Fruit fly (Drosophila melanogaster) whole organism, pupa: ENCODE measurements around the gene Ube4A.

Source experiments
- CG12605 ChIP-seq: fragments of 200-800 bp; sonication (Bioruptor generic); IDR thresholded peaks from 2 replicates; pipeline ENCODE4 v1.3.6; 2022; ENCODE audit warnings: missing biosample characterization, missing genetic modification characterization
- rn ChIP-seq: fragments of 200-800 bp; sonication (Bioruptor generic); IDR thresholded peaks from 2 replicates; pipeline ENCODE4 v1.3.6; 2022; ENCODE audit warnings: missing biosample characterization, missing genetic modification characterization

DNA sequence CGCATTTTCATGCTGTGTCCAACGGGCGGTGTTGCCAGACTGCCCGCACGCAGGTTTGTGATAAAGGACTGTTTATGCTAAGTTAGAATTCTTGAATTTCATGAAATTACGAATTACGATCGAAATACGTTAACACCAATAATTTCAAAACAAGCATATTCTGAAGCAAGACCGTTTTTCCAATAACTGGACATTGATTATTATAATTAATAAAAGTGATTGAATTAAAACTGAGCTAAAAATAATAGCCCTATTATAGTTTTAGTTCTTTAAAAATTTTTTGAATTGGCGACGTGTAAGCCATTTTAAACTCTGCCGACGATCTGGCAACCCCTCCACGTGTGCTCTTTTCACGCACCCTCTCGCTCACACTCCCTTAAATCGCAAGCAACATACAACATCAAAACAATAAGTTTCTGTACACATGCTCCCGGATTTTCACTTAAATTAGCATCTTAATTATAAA, 10.1 kb upstream of the Ube4A start:
- peak; percentile 90 for TF ChIP-seq rn (GFP tag; lab: Robert Waterston, UW)
- TF ChIP-seq CG12605 (GFP tag; lab: Robert Waterston, UW), result peak; percentile 88
